Fruit fly (Drosophila melanogaster): ENCODE measurements around the gene Ama.

- TF ChIP-seq Rel (GFP tag; optimal IDR thresholded peaks at IDR 0.05) (no peak), Rel (tag; optimal IDR thresholded peaks at IDR 0.05) (no peak), fru (GFP tag; optimal IDR thresholded peaks at IDR 0.05) (no peak), Hnf4 (GFP tag; optimal IDR thresholded peaks at IDR 0.05) (no peak), ey (GFP tag; optimal IDR thresholded peaks at IDR 0.05) (no peak), dmrt93B (GFP tag; optimal IDR thresholded peaks at IDR 0.05) (no peak), psq (GFP tag; optimal IDR thresholded peaks at IDR 0.05) (no peak), OdsH (GFP tag; optimal IDR thresholded peaks at IDR 0.05) (no peak), lola (GFP tag; optimal IDR thresholded peaks at IDR 0.05) (no peak), brk (GFP tag; optimal IDR thresholded peaks at IDR 0.05) (no peak), GATAd (GFP tag; optimal IDR thresholded peaks at IDR 0.05) (no peak), HLH106 (tag; optimal IDR thresholded peaks at IDR 0.05) (no peak)
Measured at dm6 chr3R:6804695-6805300, 42.4 kb downstream of the Ama start.

Data from whole organism, wandering third instar larva.